Worm (Caenorhabditis elegans): ENCODE results near the gene F49C5.10.

ce11 chrII:12539395-12539794 lies 7.2 kb upstream of the F49C5.10 start:
- TF ChIP-seq hmbx-1 (tag; optimal IDR thresholded peaks at IDR 0.05) (no peak), flt-1 (GFP tag; IDR thresholded peaks at IDR 0.05) (no peak), aly-1 (tag; optimal IDR thresholded peaks at IDR 0.05) (no peak), ceh-36 (tag; optimal IDR thresholded peaks at IDR 0.05) (no peak), ama-1 (optimal IDR thresholded peaks at IDR 0.05) (no peak)
